Fruit fly (Drosophila melanogaster) whole organism, larva: ENCODE data around the gene AkhR.

Experiments
- noc ChIP-seq: fragments of 200-800 bp; sonication (Bioruptor generic); optimal IDR thresholded peaks from 3 replicates; lab custom pipeline; 2019; ENCODE audit warnings: missing biosample characterization, mild to moderate bottlenecking, missing genetic modification characterization, moderate library complexity

The AkhR gene

dm6 chr2L:6716182-6716770, at the start of gene AkhR:
TSS of gene AkhR (minus strand) at chr2L:6716186.
- peak; percentile 23 for TF ChIP-seq noc

dm6 chr2L:6759528-6759927, 43.5 kb upstream of the AkhR start, which contains the start of gene CG11322:
TSS of gene CG11322 (minus strand) at chr2L:6759628.
- TF ChIP-seq noc: no peak

- TF ChIP-seq noc: no peak
Observed at dm6 chr2L:6751037-6751436, 35.1 kb upstream of the AkhR start.

dm6 chr2L:6747814-6748213, 31.8 kb upstream of the AkhR start, which contains the start of gene CG44271:
TSS of gene CG44271 (minus strand) at chr2L:6747914.
- TF ChIP-seq noc: no peak

dm6 chr2L:6745522-6745921, 29.5 kb upstream of the AkhR start, which contains the start of gene CG31910:
TSS of gene CG31910 (minus strand) at chr2L:6745622.
- TF ChIP-seq noc: no peak

dm6 chr2L:6741980-6742591, 26.1 kb upstream of the AkhR start, which contains the start of gene meng:
TSS of gene meng (plus strand) at chr2L:6742502.
- no peak for TF ChIP-seq noc

- no peak for TF ChIP-seq noc
Observed at dm6 chr2L:6740088-6740487, 24.1 kb upstream of the AkhR start, which contains the start of gene TTLL3A. TSS of gene TTLL3A (minus strand) at chr2L:6740188.

- no peak for TF ChIP-seq noc
Observed at dm6 chr2L:6732566-6732965, 16.6 kb upstream of the AkhR start, which contains the start of gene TTLL3B. TSS of gene TTLL3B (plus strand) at chr2L:6732866.

dm6 chr2L:6723750-6724503, 7.9 kb upstream of the AkhR start, which contains the start of gene Liprin-alpha:
TSS of gene Liprin-alpha (plus strand) at chr2L:6723903.
- TF ChIP-seq noc: no peak

dm6 chr2L:6722822-6723749, 7.1 kb upstream of the AkhR start, which contains the start of gene homer:
TSS of gene homer (minus strand) at chr2L:6723359.
- no peak for TF ChIP-seq noc

dm6 chr2L:6721710-6722109, 5.7 kb upstream of the AkhR start:
- no peak for TF ChIP-seq noc

dm6 chr2L:6717460-6717859, 1.5 kb upstream of the AkhR start, which contains the start of gene Aatf:
TSS of gene Aatf (plus strand) at chr2L:6717625.
- no peak for TF ChIP-seq noc

- TF ChIP-seq noc: no peak
Observed at dm6 chr2L:6716921-6717320, 935 bp upstream of the AkhR start.

- no peak for TF ChIP-seq noc
Observed at dm6 chr2L:6708997-6709662, 6.9 kb downstream of the AkhR start, which contains the start of gene Tsp. TSS of gene Tsp (minus strand) at chr2L:6709086.

dm6 chr2L:6706368-6706919, 9.5 kb downstream of the AkhR start:
- no peak for TF ChIP-seq noc
